2 worm cellular contexts compared by ENCODE assay signal in genomic region chrIV:1781559-1781958, ce11.
A peak's percentile ranks its signal among the peaks of the same experiment; 100 is the strongest.
TF ChIP-seq lines count a peak whose summit lies in the region.

Gene frpr-19, minus strand, starts transcription at chrIV:1781659.

TF ChIP-seq in whole organism, L4 larva, 104 proteins besides CTCF, POLR2A, EP300 and RAD21:
- TF ChIP-seq set-16 (GFP tag; IDR thresholded peaks at IDR 0.05; lab: Robert Waterston, UW) (peak; percentile 23; the same call in 1 of the 2 replicates), zip-11 (GFP tag; IDR thresholded peaks at IDR 0.05; lab: Robert Waterston, UW) (no peak), unc-62 (GFP tag; optimal IDR thresholded peaks at IDR 0.05 in 1 of 2; lab: Kevin White, UChicago) (peak in 1 of 2 experiments; percentile 42), unc-62 (tag; optimal IDR thresholded peaks at IDR 0.05; lab: Kevin White, UChicago) (no peak), hif-1 (tag; optimal IDR thresholded peaks at IDR 0.05; lab: Kevin White, UChicago) (no peak)

TF ChIP-seq in whole organism, young adult, 124 proteins besides CTCF, POLR2A, EP300 and RAD21:
- TF ChIP-seq zfh-2 (GFP tag; conservative IDR thresholded peaks at IDR 0.05; lab: Robert Waterston, UW) (peak; percentile 41; the same call in 1 of the 2 replicates), hlh-26 (GFP tag; conservative IDR thresholded peaks at IDR 0.05; lab: Robert Waterston, UW) (no peak)
